Worm (Caenorhabditis elegans) whole organism, L1 larva: Measurements from ENCODE around the gene pnp-1.

Experiments
- C04F5.9 ChIP-seq: sonication (generic microtip); optimal IDR thresholded peaks from 2 replicates; lab custom pipeline; 2016; ENCODE audit warnings: missing genetic modification characterization, missing compliant biosample characterization
- aly-2 ChIP-seq: fragments of 150-350 bp; optimal IDR thresholded peaks from 2 replicates; lab custom pipeline; 2014; ENCODE audit warnings: missing biosample characterization, missing genetic modification characterization
- ama-1 ChIP-seq: fragments of 150-350 bp; optimal IDR thresholded peaks from 2 replicates; lab custom pipeline; 2014
- elt-2 ChIP-seq: sonication (generic microtip); optimal IDR thresholded peaks from 2 replicates; lab custom pipeline; 2016; ENCODE audit warnings: missing genetic modification characterization, mild to moderate bottlenecking, inconsistent platforms, missing compliant biosample characterization, missing genetic modification reagents
- fkh-4 ChIP-seq: sonication (generic microtip); optimal IDR thresholded peaks from 2 replicates; lab custom pipeline; 2016; ENCODE audit warnings: missing compliant biosample characterization, missing genetic modification characterization, borderline replicate concordance
- fos-1 ChIP-seq: fragments of 150-350 bp; optimal IDR thresholded peaks from 2 replicates; lab custom pipeline; 2014; ENCODE audit warnings: missing biosample characterization, missing genetic modification characterization
- lin-39 ChIP-seq: fragments of 150-350 bp; optimal IDR thresholded peaks from 2 replicates; lab custom pipeline; 2014; ENCODE audit warnings: missing biosample characterization, missing genetic modification reagents, missing genetic modification characterization
- mep-1 ChIP-seq: fragments of 150-350 bp; optimal IDR thresholded peaks from 2 replicates; lab custom pipeline; 2014; ENCODE audit warnings: missing biosample characterization, missing genetic modification characterization
- nhr-237 ChIP-seq: fragments of 150-350 bp; optimal IDR thresholded peaks from 2 replicates; lab custom pipeline; 2014; ENCODE audit warnings: missing biosample characterization, missing genetic modification characterization
- pqm-1 ChIP-seq: sonication (generic microtip); optimal IDR thresholded peaks from 3 replicates; lab custom pipeline; 2017; ENCODE audit warnings: missing biosample characterization, missing genetic modification characterization
- snpc-4 ChIP-seq: fragments of 150-350 bp; optimal IDR thresholded peaks from 2 replicates; lab custom pipeline; 2014; ENCODE audit warnings: missing biosample characterization, missing genetic modification characterization
- unc-130 ChIP-seq: fragments of 150-350 bp; optimal IDR thresholded peaks from 2 replicates; lab custom pipeline; 2017; ENCODE audit warnings: missing biosample characterization, missing genetic modification characterization, inconsistent platforms
- unc-62 ChIP-seq: fragments of 150-350 bp; optimal IDR thresholded peaks from 2 replicates; lab custom pipeline; 2014; ENCODE audit warnings: missing biosample characterization, missing genetic modification reagents, missing genetic modification characterization
- vab-15 ChIP-seq: sonication (generic microtip); optimal IDR thresholded peaks from 2 replicates; lab custom pipeline; 2017; ENCODE audit warnings: missing genotype, mild to moderate bottlenecking, missing genetic modification characterization, missing compliant biosample characterization

DNA sequence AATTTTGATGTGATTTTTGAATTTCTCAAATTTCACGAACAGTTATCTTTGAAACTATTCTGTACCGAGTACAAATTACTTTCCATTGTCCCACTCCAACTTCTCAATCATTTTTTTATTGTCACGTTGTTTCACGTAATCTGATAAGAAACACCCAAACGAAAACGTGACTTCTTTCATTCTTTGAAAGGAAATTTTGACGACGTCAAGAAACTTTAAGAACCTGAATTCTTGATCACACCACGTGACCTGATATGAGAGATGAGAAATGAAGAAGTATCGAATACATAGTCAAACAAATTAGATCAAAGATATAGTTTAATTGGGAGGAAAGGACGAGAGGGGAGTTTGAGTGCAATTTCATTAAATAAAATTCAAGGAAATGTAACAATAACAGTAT, 11.4 kb upstream of the pnp-1 start:
- TF ChIP-seq fkh-4 (tag; lab: Kevin White, UChicago), result no peak
- TF ChIP-seq elt-2, result no peak
- no peak for TF ChIP-seq lin-39 (tag; lab: Kevin White, UChicago)
- no peak for TF ChIP-seq unc-62 (GFP tag; lab: Kevin White, UChicago)
- no peak for TF ChIP-seq fos-1 (tag; lab: Kevin White, UChicago)
- no peak for TF ChIP-seq aly-2 (tag; lab: Kevin White, UChicago)
- TF ChIP-seq nhr-237, result no peak
- no peak for TF ChIP-seq vab-15 (tag; lab: Kevin White, UChicago)
- TF ChIP-seq unc-130 (tag; lab: Kevin White, UChicago), result no peak
- TF ChIP-seq C04F5.9, result no peak
- TF ChIP-seq snpc-4 (tag; lab: Kevin White, UChicago), result no peak
- TF ChIP-seq ama-1, result no peak
- TF ChIP-seq mep-1 (tag; lab: Kevin White, UChicago), result no peak
- TF ChIP-seq pqm-1, result no peak
